Fruit fly (Drosophila melanogaster) whole organism, embryonic: ENCODE data around the gene pigs.
A peak's percentile ranks its signal among the peaks of the same experiment; 100 is the strongest.

Source experiments
- Awh ChIP-seq: fragments of 200-800 bp; sonication (Bioruptor generic); IDR thresholded peaks from 2 replicates; pipeline ENCODE4, ENCODE4 v1.3.6; 2022; ENCODE audit warnings: missing biosample characterization, missing genetic modification characterization
- Bgb ChIP-seq: fragments of 200-800 bp; sonication (Bioruptor generic); IDR thresholded peaks from 2 replicates; pipeline ENCODE4 v1.3.6; 2022; ENCODE audit warnings: missing biosample characterization, missing genetic modification characterization; ENCODE audit not compliant: partially characterized antibody
- CG10462 ChIP-seq: fragments of 200-800 bp; sonication (Bioruptor generic); optimal IDR thresholded peaks from 2 replicates; lab custom pipeline; 2016; ENCODE audit warnings: missing biosample characterization, missing genetic modification characterization
- CG11695 ChIP-seq: fragments of 200-800 bp; sonication (Bioruptor generic); IDR thresholded peaks from 3 replicates; pipeline ENCODE4 v1.3.6; 2022; ENCODE audit warnings: missing biosample characterization, missing genetic modification characterization
- CG12071 ChIP-seq: fragments of 200-800 bp; sonication (Bioruptor generic); optimal IDR thresholded peaks from 3 replicates; lab custom pipeline; 2018; ENCODE audit warnings: missing biosample characterization, mild to moderate bottlenecking, missing genetic modification characterization
- CG12104 ChIP-seq: fragments of 200-800 bp; sonication (Bioruptor generic); optimal IDR thresholded peaks from 3 replicates; lab custom pipeline; 2016; ENCODE audit warnings: missing biosample characterization, missing genetic modification characterization
- CG12769 ChIP-seq: fragments of 200-800 bp; sonication (Bioruptor generic); optimal IDR thresholded peaks from 2 replicates; lab custom pipeline; 2019; ENCODE audit warnings: missing biosample characterization, mild to moderate bottlenecking, missing genetic modification characterization, moderate library complexity
- CG13624 ChIP-seq: fragments of 200-800 bp; sonication (Bioruptor generic); optimal IDR thresholded peaks from 2 replicates; lab custom pipeline; 2016; ENCODE audit warnings: missing biosample characterization, missing genetic modification characterization
- CG15514 ChIP-seq: fragments of 200-800 bp; sonication (Bioruptor generic); optimal IDR thresholded peaks from 3 replicates; lab custom pipeline; 2017; ENCODE audit warnings: missing biosample characterization, missing genetic modification characterization, mild to moderate bottlenecking, moderate library complexity, missing genetic modification reagents
- CG15601 ChIP-seq: fragments of 200-800 bp; sonication (Bioruptor generic); optimal IDR thresholded peaks from 3 replicates; lab custom pipeline; 2019; ENCODE audit warnings: missing biosample characterization, mild to moderate bottlenecking, missing genetic modification characterization, moderate library complexity
- CG2678 ChIP-seq: fragments of 200-800 bp; sonication (Bioruptor generic); optimal IDR thresholded peaks from 3 replicates; lab custom pipeline; 2019; ENCODE audit warnings: missing biosample characterization, mild to moderate bottlenecking, missing genetic modification characterization, moderate library complexity
- CG2889 ChIP-seq: fragments of 200-800 bp; sonication (Bioruptor generic); IDR thresholded peaks from 3 replicates; pipeline ENCODE4 v1.3.6; 2022; ENCODE audit warnings: missing biosample characterization, missing genetic modification characterization
- CG34376 ChIP-seq: fragments of 200-800 bp; sonication (Bioruptor generic); optimal IDR thresholded peaks from 2 replicates; lab custom pipeline; 2018; ENCODE audit warnings: missing biosample characterization, mild to moderate bottlenecking, missing genetic modification characterization
- CG3838 ChIP-seq: fragments of 200-800 bp; sonication (Bioruptor generic); optimal IDR thresholded peaks from 3 replicates; lab custom pipeline; 2016; ENCODE audit warnings: missing biosample characterization, missing genetic modification characterization
- CG6791 ChIP-seq: fragments of 200-800 bp; sonication (Bioruptor generic); IDR thresholded peaks from 3 replicates; pipeline ENCODE4 v1.3.6; 2022; ENCODE audit warnings: missing biosample characterization, missing genetic modification characterization; ENCODE audit not compliant: partially characterized antibody
- CG7372 ChIP-seq: fragments of 200-800 bp; sonication (Bioruptor generic); IDR thresholded peaks from 2 replicates; pipeline ENCODE4 v1.3.6; 2022; ENCODE audit warnings: missing biosample characterization, missing genetic modification characterization
- D ChIP-seq, 2 experiments: fragments of 200-800 bp in 1 of 2; fragments of >200 bp in 1 of 2; sonication (Bioruptor generic) in 1 of 2; optimal IDR thresholded peaks; 2 replicates in 1 of 2; 3 replicates in 1 of 2; lab custom pipeline; 2017; ENCODE audit warnings: mild to moderate bottlenecking in 1 of 2, missing biosample characterization in 1 of 2, missing genetic modification characterization in 1 of 2, missing genetic modification reagents in 1 of 2
- Drgx ChIP-seq: fragments of 200-800 bp; sonication (Bioruptor generic); IDR thresholded peaks from 2 replicates; pipeline ENCODE4 v1.3.6; 2022; ENCODE audit warnings: missing biosample characterization, missing genetic modification characterization
- Gug ChIP-seq: fragments of 200-800 bp; sonication (Bioruptor generic); IDR thresholded peaks from 4 replicates; pipeline ENCODE4 v1.3.6; 2022; ENCODE audit warnings: missing biosample characterization, missing genetic modification characterization
- HLHmδ ChIP-seq: fragments of 200-800 bp; sonication (Bioruptor generic); optimal IDR thresholded peaks from 2 replicates; lab custom pipeline; 2018; ENCODE audit warnings: missing biosample characterization, mild to moderate bottlenecking, missing genetic modification characterization, moderate library complexity
- Hr78 ChIP-seq, 2 experiments: fragments of 200-800 bp in 1 of 2; fragments of >200 bp in 1 of 2; sonication (Bioruptor generic) in 1 of 2; optimal IDR thresholded peaks; 2 replicates each; lab custom pipeline; 2017 to 2019; ENCODE audit warnings: missing biosample characterization in 2 of 2, missing genetic modification characterization in 2 of 2, mild to moderate bottlenecking in 1 of 2, moderate library complexity in 1 of 2
- MTF-1 ChIP-seq: fragments of 200-800 bp; sonication (Bioruptor generic); optimal IDR thresholded peaks from 2 replicates; lab custom pipeline; 2018; ENCODE audit warnings: missing biosample characterization, mild to moderate bottlenecking, missing genetic modification characterization, borderline replicate concordance
- NFAT ChIP-seq: fragments of 200-800 bp; sonication (Bioruptor generic); IDR thresholded peaks from 2 replicates; pipeline ENCODE4 v1.3.6; 2022; ENCODE audit warnings: missing biosample characterization, missing genetic modification characterization
- Sox102F ChIP-seq: fragments of 200-800 bp; sonication (Bioruptor generic); optimal IDR thresholded peaks from 2 replicates; lab custom pipeline; 2018; ENCODE audit warnings: missing biosample characterization, mild to moderate bottlenecking, missing genetic modification characterization, moderate library complexity
- YL-1 ChIP-seq: fragments of 200-800 bp; sonication (Bioruptor generic); optimal IDR thresholded peaks from 3 replicates; lab custom pipeline; 2017; ENCODE audit warnings: missing biosample characterization, mild to moderate bottlenecking, missing genetic modification characterization
- al ChIP-seq: fragments of 200-800 bp; sonication (Bioruptor generic); IDR thresholded peaks from 2 replicates; pipeline ENCODE4 v1.3.6; 2022; ENCODE audit warnings: missing biosample characterization, missing genetic modification characterization
- ash1 ChIP-seq: fragments of 200-800 bp; sonication (Bioruptor generic); optimal IDR thresholded peaks from 2 replicates; lab custom pipeline; 2018; ENCODE audit warnings: missing biosample characterization, mild to moderate bottlenecking, missing genetic modification characterization
- bcd ChIP-seq: fragments of 200-800 bp; sonication (Bioruptor generic); optimal IDR thresholded peaks from 2 replicates; lab custom pipeline; 2017; ENCODE audit warnings: missing biosample characterization, mild to moderate bottlenecking, missing genetic modification characterization
- bsh ChIP-seq, 2 experiments: fragments of 200-800 bp; sonication (Bioruptor generic); optimal IDR thresholded peaks; 2 replicates each; lab custom pipeline; 2017 to 2018; ENCODE audit warnings: mild to moderate bottlenecking in 2 of 2, missing biosample characterization in 2 of 2, missing genetic modification characterization in 2 of 2, moderate library complexity in 1 of 2
- cad ChIP-seq: fragments of >200 bp; optimal IDR thresholded peaks from 2 replicates; lab custom pipeline; 2017; ENCODE audit warnings: missing biosample characterization, missing genetic modification characterization
- chinmo ChIP-seq: fragments of 200-800 bp; sonication (Bioruptor generic); IDR thresholded peaks from 4 replicates; pipeline ENCODE4 v1.3.6; 2022; ENCODE audit warnings: missing biosample characterization, missing genetic modification characterization; ENCODE audit not compliant: partially characterized antibody
- chn ChIP-seq: fragments of 200-800 bp; sonication (Bioruptor generic); optimal IDR thresholded peaks from 2 replicates; lab custom pipeline; 2016; ENCODE audit warnings: missing biosample characterization, missing genetic modification characterization
- crol ChIP-seq: fragments of 200-800 bp; sonication (Bioruptor generic); IDR thresholded peaks from 2 replicates; pipeline ENCODE4 v1.3.6; 2022; ENCODE audit warnings: missing biosample characterization, missing genetic modification characterization
- disco-r ChIP-seq: fragments of 200-800 bp; sonication (Bioruptor generic); optimal IDR thresholded peaks from 2 replicates; lab custom pipeline; 2016; ENCODE audit warnings: missing biosample characterization, missing genetic modification characterization
- dmrt11E ChIP-seq: fragments of 200-800 bp; sonication (Bioruptor generic); optimal IDR thresholded peaks from 3 replicates; lab custom pipeline; 2018; ENCODE audit warnings: missing biosample characterization, mild to moderate bottlenecking, missing genetic modification characterization, moderate library complexity
- emc ChIP-seq: fragments of 200-800 bp; sonication (Bioruptor generic); optimal IDR thresholded peaks from 2 replicates; lab custom pipeline; 2016; ENCODE audit warnings: missing biosample characterization, missing genetic modification characterization
- esg ChIP-seq: fragments of 200-800 bp; sonication (Bioruptor generic); conservative IDR thresholded peaks from 2 replicates; pipeline ENCODE4 v1.3.6; 2022; ENCODE audit warnings: missing biosample characterization, missing genetic modification characterization
- gem ChIP-seq: fragments of 200-800 bp; sonication (Bioruptor generic); optimal IDR thresholded peaks from 2 replicates; lab custom pipeline; 2019; ENCODE audit warnings: missing biosample characterization, mild to moderate bottlenecking, missing genetic modification characterization, moderate library complexity
- jigr1 ChIP-seq: fragments of 200-800 bp; sonication (Bioruptor generic); IDR thresholded peaks from 3 replicates; pipeline ENCODE4 v1.3.6; 2022; ENCODE audit warnings: missing biosample characterization, missing genetic modification characterization
- pnt ChIP-seq: fragments of 200-800 bp; sonication (Bioruptor generic); optimal IDR thresholded peaks from 3 replicates; lab custom pipeline; 2016; ENCODE audit warnings: missing biosample characterization, missing genetic modification characterization
- prd ChIP-seq, 3 experiments: fragments of >200 bp in 2 of 3; fragments of 200-800 bp in 1 of 3; sonication (Bioruptor generic) in 1 of 3; optimal IDR thresholded peaks in 2 of 3; IDR thresholded peaks in 1 of 3; 2 replicates in 2 of 3; 3 replicates in 1 of 3; pipeline versions ENCODE4 v1.3.6 to Lab custom; 2017 to 2022; ENCODE audit warnings: missing biosample characterization in 1 of 3, missing genetic modification characterization in 1 of 3
- sd ChIP-seq: fragments of 200-800 bp; sonication (Bioruptor generic); optimal IDR thresholded peaks from 3 replicates; lab custom pipeline; 2018; ENCODE audit warnings: missing biosample characterization, mild to moderate bottlenecking, missing genetic modification characterization, moderate library complexity
- sens ChIP-seq: fragments of 200-800 bp; sonication (Bioruptor generic); peaks from one replicate; lab custom pipeline; 2016; ENCODE audit warnings: missing biosample characterization, missing genetic modification characterization
- sr ChIP-seq: fragments of 200-800 bp; sonication (Bioruptor generic); IDR thresholded peaks from 3 replicates; pipeline ENCODE4 v1.3.6; 2022; ENCODE audit warnings: missing biosample characterization, missing genetic modification characterization
- vvl ChIP-seq: fragments of 200-800 bp; sonication (Bioruptor generic); IDR thresholded peaks from 2 replicates; pipeline ENCODE4 v1.3.6; 2022; ENCODE audit warnings: missing biosample characterization, missing genetic modification characterization

Gene pigs

DNA sequence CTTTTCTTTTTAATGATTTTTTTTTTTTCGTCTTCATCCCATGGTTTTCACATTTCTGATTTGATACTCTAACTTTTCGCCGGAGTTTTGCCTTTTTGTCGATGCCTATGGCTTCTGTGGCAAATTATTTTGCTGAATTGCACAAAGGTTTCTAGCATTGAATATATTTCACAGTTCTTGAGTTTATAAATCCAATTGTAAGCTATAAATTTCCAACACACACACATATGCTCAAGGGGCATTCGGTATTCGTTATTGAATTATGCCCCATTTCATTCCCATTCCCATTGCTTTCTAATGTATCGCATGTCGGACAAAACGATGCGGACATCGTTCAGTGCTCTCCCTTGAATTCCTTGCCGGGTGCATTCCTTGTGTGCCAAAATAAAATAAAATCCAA, 15.6 kb downstream of the pigs start (continued):
- peak; percentile 17 for TF ChIP-seq CG12104
- no peak for TF ChIP-seq CG13624 (GFP tag; lab: Kevin White, UChicago)

DNA sequence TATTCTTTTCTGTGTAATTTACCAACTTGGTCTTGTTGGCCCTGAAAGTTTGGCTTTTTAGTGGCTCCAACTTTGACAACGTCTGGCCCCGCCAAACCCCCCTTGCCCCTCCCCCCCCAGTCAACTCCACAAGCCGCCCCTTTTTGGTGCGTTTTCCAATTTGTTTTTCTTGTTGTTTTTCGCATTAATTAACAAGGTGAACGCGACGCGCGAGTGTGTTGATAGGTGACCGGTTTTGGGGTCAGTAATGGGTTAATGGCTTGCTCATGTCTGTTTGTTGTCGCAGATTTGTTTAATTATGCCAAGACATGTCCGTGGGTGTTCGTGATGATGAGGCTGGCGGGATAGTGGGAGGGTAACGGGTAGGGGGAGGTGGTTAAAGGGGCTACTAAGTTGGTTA, 16.9 kb downstream of the pigs start:
- TF ChIP-seq crol (GFP tag; lab: Robert Waterston, UW) (peak; percentile 77), MTF-1 (GFP tag; lab: Kevin White, UChicago) (no peak), vvl (GFP tag; lab: Robert Waterston, UW) (peak; percentile 40; the same call in 1 of the 2 replicates), ash1 (GFP tag; lab: Kevin White, UChicago) (no peak), emc (GFP tag; lab: Kevin White, UChicago) (no peak), sr (GFP tag; lab: Robert Waterston, UW) (0 out of 3 replicates have a peak, but pooled peaks have one; percentile 31), CG12071 (GFP tag; lab: Kevin White, UChicago) (no peak), CG11695 (GFP tag; lab: Robert Waterston, UW) (no peak), NFAT (no peak), CG15601 (tag; lab: Kevin White, UChicago) (no peak), chinmo (GFP tag; lab: Robert Waterston, UW) (peak; percentile 77; the same call in 3 of the 4 replicates), cad (GFP tag; lab: Kevin White, UChicago) (no peak), Hr78 (GFP tag; optimal IDR thresholded peaks at IDR 0.05; lab: Kevin White, UChicago) (peak in 1 of 2 experiments; percentile 70), bcd (GFP tag; lab: Kevin White, UChicago) (no peak), CG3838 (GFP tag; lab: Kevin White, UChicago) (no peak), HLHmδ (no peak), esg (GFP tag; lab: Robert Waterston, UW) (no peak), CG6791 (no peak), CG12769 (tag; lab: Kevin White, UChicago) (peak; percentile 10), sd (tag; lab: Kevin White, UChicago) (no peak), disco-r (no peak), Awh (peak; percentile 63), CG15514 (no peak)
- TF ChIP-seq, all 482 proteins: peak for 7

DNA sequence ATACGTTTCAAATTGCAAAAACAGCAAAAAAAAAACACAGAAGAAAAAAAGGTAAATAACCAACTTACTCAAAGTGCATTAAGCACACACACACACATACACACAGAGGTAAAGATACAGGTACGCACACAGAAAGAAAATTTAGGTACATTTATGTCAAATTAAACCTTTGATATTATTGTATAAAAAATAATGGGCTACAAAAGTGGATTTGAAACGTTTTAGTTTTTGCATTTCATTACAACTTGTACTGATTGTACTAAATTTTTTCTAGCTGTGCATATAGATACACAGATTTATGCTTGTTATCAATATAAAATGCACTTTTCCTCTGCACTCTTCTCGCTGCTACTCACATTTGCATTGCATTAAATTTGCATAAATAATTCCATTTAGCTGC, 17.5 kb downstream of the pigs start:
- no peak for TF ChIP-seq chn (GFP tag; lab: Kevin White, UChicago)
- peak; percentile 10 for TF ChIP-seq gem (tag; lab: Kevin White, UChicago)
- peak; percentile 33 for TF ChIP-seq sens (GFP tag; lab: Kevin White, UChicago)
- peak in 1 of 2 experiments; percentile 3 for TF ChIP-seq bsh (GFP tag; optimal IDR thresholded peaks at IDR 0.05; lab: Kevin White, UChicago)
- TF ChIP-seq prd (optimal IDR thresholded peaks at IDR 0.05; lab: Kevin White, UChicago): no peak
- TF ChIP-seq prd (GFP tag; IDR thresholded peaks at IDR 0.05; lab: Robert Waterston, UW): peak; percentile 10; the same call in 1 of the 3 replicates
- peak; percentile 9; the same call in 1 of the 2 replicates for TF ChIP-seq vvl (GFP tag; lab: Robert Waterston, UW)
- peak; percentile 35; the same call in 1 of the 2 replicates for TF ChIP-seq Drgx (GFP tag; lab: Robert Waterston, UW)
- TF ChIP-seq dmrt11E: peak; percentile 4
- no peak for TF ChIP-seq al (GFP tag; lab: Robert Waterston, UW)
- peak; percentile 0 for TF ChIP-seq Sox102F
- no peak for TF ChIP-seq CG2889 (GFP tag; lab: Robert Waterston, UW)
- TF ChIP-seq, all 482 proteins: peak for 8

DNA sequence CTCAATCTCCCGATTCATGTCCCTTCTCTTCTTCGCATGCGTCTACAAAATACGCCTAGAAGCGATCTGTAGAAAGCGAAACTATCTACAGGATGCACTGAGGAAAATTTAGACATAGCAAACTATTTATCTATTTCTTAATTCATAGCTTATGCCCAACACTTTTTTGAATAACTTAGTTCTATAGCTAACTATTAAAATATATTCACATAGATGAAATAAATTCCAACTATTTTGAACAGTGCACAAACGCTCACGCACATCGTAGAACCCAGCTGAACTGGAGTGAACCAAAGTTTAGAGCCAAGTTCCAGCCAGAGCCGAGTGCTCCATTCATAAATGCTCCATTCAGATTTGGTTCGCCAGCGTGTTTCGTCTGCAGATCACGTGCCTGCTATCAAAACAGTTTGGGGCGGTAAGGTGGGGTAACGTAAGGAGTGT, 21.7 kb downstream of the pigs start:
- TF ChIP-seq Drgx (GFP tag; lab: Robert Waterston, UW) (peak; percentile 78), CG34376 (no peak), CG7372 (GFP tag; lab: Robert Waterston, UW) (no peak; the same call in 1 of the 2 replicates), jigr1 (no peak), CG2678 (peak; percentile 64), D (optimal IDR thresholded peaks at IDR 0.05; lab: Kevin White, UChicago) (no peak), D (GFP tag; optimal IDR thresholded peaks at IDR 0.05; lab: Kevin White, UChicago) (peak; percentile 42), chinmo (GFP tag; lab: Robert Waterston, UW) (no peak), CG13624 (GFP tag; lab: Kevin White, UChicago) (no peak), CG10462 (GFP tag; lab: Kevin White, UChicago) (no peak), Sox102F (peak; percentile 18), YL-1 (GFP tag; lab: Kevin White, UChicago) (no peak), Gug (GFP tag; lab: Robert Waterston, UW) (0 out of 4 replicates have a peak, but pooled peaks have one; percentile 4), pnt (no peak), Bgb (GFP tag; lab: Robert Waterston, UW) (no peak), sens (GFP tag; lab: Kevin White, UChicago) (peak; percentile 93)
